Fruit fly (Drosophila melanogaster) whole organism, embryonic: Measurements from ENCODE around the gene Myo95E.

Source experiments
- Adf1 ChIP-seq: fragments of 200-800 bp; sonication (Bioruptor generic); IDR thresholded peaks from 2 replicates; pipeline ENCODE4 v1.3.6; 2022; ENCODE audit warnings: missing biosample characterization, missing genetic modification characterization
- Atf6 ChIP-seq: fragments of 200-800 bp; sonication (Bioruptor generic); IDR thresholded peaks from 2 replicates; pipeline ENCODE4 v1.3.6; 2022; ENCODE audit warnings: missing biosample characterization, missing genetic modification characterization
- Awh ChIP-seq: fragments of 200-800 bp; sonication (Bioruptor generic); IDR thresholded peaks from 2 replicates; pipeline ENCODE4, ENCODE4 v1.3.6; 2022; ENCODE audit warnings: missing biosample characterization, missing genetic modification characterization
- BEAF-32 ChIP-seq: fragments of 200-800 bp; sonication (Bioruptor generic); optimal IDR thresholded peaks from 3 replicates; lab custom pipeline; 2017; ENCODE audit warnings: missing biosample characterization, missing genetic modification characterization, mild to moderate bottlenecking, moderate library complexity, missing genetic modification reagents
- Bgb ChIP-seq: fragments of 200-800 bp; sonication (Bioruptor generic); IDR thresholded peaks from 2 replicates; pipeline ENCODE4 v1.3.6; 2022; ENCODE audit warnings: missing biosample characterization, missing genetic modification characterization; ENCODE audit not compliant: partially characterized antibody
- CG11093 ChIP-seq: fragments of 200-800 bp; sonication (Bioruptor generic); IDR thresholded peaks from 3 replicates; pipeline ENCODE4 v1.3.6; 2022; ENCODE audit warnings: missing biosample characterization, missing genetic modification characterization
- CG12659 ChIP-seq: fragments of 200-800 bp; sonication (Bioruptor generic); optimal IDR thresholded peaks from 3 replicates; lab custom pipeline; 2017; ENCODE audit warnings: mild to moderate bottlenecking, missing biosample characterization, missing genetic modification reagents, missing genetic modification characterization
- CG1647 ChIP-seq: fragments of 200-800 bp; sonication (Bioruptor generic); optimal IDR thresholded peaks from 3 replicates; lab custom pipeline; 2016; ENCODE audit warnings: missing biosample characterization, missing genetic modification characterization
- CG31441 ChIP-seq: fragments of 200-800 bp; sonication (Bioruptor generic); IDR thresholded peaks from 2 replicates; pipeline ENCODE4 v1.3.6; 2022; ENCODE audit warnings: missing biosample characterization, missing genetic modification characterization
- CG32772 ChIP-seq: fragments of 200-800 bp; sonication (Bioruptor generic); IDR thresholded peaks from 2 replicates; pipeline ENCODE4 v1.3.6; 2022; ENCODE audit warnings: missing biosample characterization, missing genetic modification characterization
- CG3281 ChIP-seq: fragments of 200-800 bp; sonication (Bioruptor generic); optimal IDR thresholded peaks from 3 replicates; lab custom pipeline; 2017; ENCODE audit warnings: missing biosample characterization, mild to moderate bottlenecking, missing genetic modification characterization
- CG33213 ChIP-seq: fragments of 200-800 bp; sonication (Bioruptor generic); optimal IDR thresholded peaks from 3 replicates; lab custom pipeline; 2016; ENCODE audit warnings: missing biosample characterization, missing genetic modification characterization
- CG43689 ChIP-seq: fragments of 200-800 bp; sonication (Bioruptor generic); IDR thresholded peaks from 2 replicates; pipeline ENCODE4 v1.3.6; 2022; ENCODE audit warnings: missing biosample characterization, missing genetic modification characterization
- CG6272 ChIP-seq: fragments of 200-800 bp; sonication (Bioruptor generic); IDR thresholded peaks from 2 replicates; pipeline ENCODE4 v1.3.6; 2022; ENCODE audit warnings: missing biosample characterization, missing genetic modification characterization
- CG9437 ChIP-seq: fragments of 200-800 bp; sonication (Bioruptor generic); optimal IDR thresholded peaks from 2 replicates; lab custom pipeline; 2018; ENCODE audit warnings: missing biosample characterization, mild to moderate bottlenecking, missing genetic modification characterization
- CG9817 ChIP-seq: fragments of 200-800 bp; sonication (Bioruptor generic); optimal IDR thresholded peaks from 2 replicates; lab custom pipeline; 2018; ENCODE audit warnings: missing biosample characterization, mild to moderate bottlenecking, missing genetic modification characterization, moderate library complexity
- E2f1 ChIP-seq: fragments of 200-800 bp; sonication (Bioruptor generic); IDR thresholded peaks from 2 replicates; pipeline ENCODE4 v1.3.6; 2022; ENCODE audit warnings: missing biosample characterization, missing genetic modification characterization
- HLH54F ChIP-seq: fragments of 200-800 bp; sonication (Bioruptor generic); optimal IDR thresholded peaks from 3 replicates; lab custom pipeline; 2016; ENCODE audit warnings: missing biosample characterization, missing genetic modification characterization
- Hr51 ChIP-seq, 2 experiments: fragments of 200-800 bp; sonication (Bioruptor generic); optimal IDR thresholded peaks; 2 replicates in 1 of 2; 3 replicates in 1 of 2; lab custom pipeline; 2016 to 2018; ENCODE audit warnings: missing biosample characterization in 2 of 2, missing genetic modification characterization in 2 of 2, mild to moderate bottlenecking in 1 of 2, moderate library complexity in 1 of 2
- MTF-1 ChIP-seq: fragments of 200-800 bp; sonication (Bioruptor generic); optimal IDR thresholded peaks from 2 replicates; lab custom pipeline; 2018; ENCODE audit warnings: missing biosample characterization, mild to moderate bottlenecking, missing genetic modification characterization, borderline replicate concordance
- Med ChIP-seq: fragments of 200-800 bp; sonication (Bioruptor generic); peaks from one replicate; lab custom pipeline; 2016; ENCODE audit warnings: missing biosample characterization, missing genetic modification characterization, mild to moderate bottlenecking, inconsistent platforms, moderate library complexity
- Mrtf ChIP-seq: fragments of 200-800 bp; sonication (Bioruptor generic); IDR thresholded peaks from 3 replicates; pipeline ENCODE4 v1.3.6; 2022; ENCODE audit warnings: missing biosample characterization, missing genetic modification characterization
- PHDP ChIP-seq: fragments of 200-800 bp; sonication (Bioruptor generic); optimal IDR thresholded peaks from 3 replicates; lab custom pipeline; 2018; ENCODE audit warnings: missing biosample characterization, mild to moderate bottlenecking, missing genetic modification characterization, moderate library complexity
- Ptx1 ChIP-seq: fragments of 200-800 bp; sonication (Bioruptor generic); IDR thresholded peaks from 2 replicates; pipeline ENCODE4 v1.3.6; 2022; ENCODE audit warnings: missing biosample characterization, missing genetic modification characterization
- Sox102F ChIP-seq: fragments of 200-800 bp; sonication (Bioruptor generic); optimal IDR thresholded peaks from 2 replicates; lab custom pipeline; 2018; ENCODE audit warnings: missing biosample characterization, mild to moderate bottlenecking, missing genetic modification characterization, moderate library complexity
- YL-1 ChIP-seq: fragments of 200-800 bp; sonication (Bioruptor generic); optimal IDR thresholded peaks from 3 replicates; lab custom pipeline; 2017; ENCODE audit warnings: missing biosample characterization, mild to moderate bottlenecking, missing genetic modification characterization
- abd-A ChIP-seq: fragments of 200-800 bp; sonication (Bioruptor generic); optimal IDR thresholded peaks from 3 replicates; lab custom pipeline; 2019; ENCODE audit warnings: missing biosample characterization, mild to moderate bottlenecking, missing genetic modification characterization, moderate library complexity
- amos ChIP-seq: fragments of 200-800 bp; sonication (Bioruptor generic); IDR thresholded peaks from 2 replicates; pipeline ENCODE4 v1.3.6; 2022; ENCODE audit warnings: missing biosample characterization, missing genetic modification characterization; ENCODE audit not compliant: partially characterized antibody
- ems ChIP-seq: fragments of 200-800 bp; sonication (Bioruptor generic); optimal IDR thresholded peaks from 3 replicates; lab custom pipeline; 2016; ENCODE audit warnings: missing biosample characterization, missing genetic modification characterization
- esg ChIP-seq: fragments of 200-800 bp; sonication (Bioruptor generic); conservative IDR thresholded peaks from 2 replicates; pipeline ENCODE4 v1.3.6; 2022; ENCODE audit warnings: missing biosample characterization, missing genetic modification characterization
- fd96Cb ChIP-seq: fragments of 200-800 bp; sonication (Bioruptor generic); optimal IDR thresholded peaks from 2 replicates; lab custom pipeline; 2018; ENCODE audit warnings: missing biosample characterization, mild to moderate bottlenecking, missing genetic modification characterization, moderate library complexity
- gcm ChIP-seq: fragments of 200-800 bp; sonication (Bioruptor generic); optimal IDR thresholded peaks from 2 replicates; lab custom pipeline; 2019; ENCODE audit warnings: missing biosample characterization, mild to moderate bottlenecking, missing genetic modification characterization, moderate library complexity
- gt ChIP-seq: fragments of 200-800 bp; sonication (Bioruptor generic); IDR thresholded peaks from 2 replicates; pipeline ENCODE4 v1.3.6; 2022; ENCODE audit warnings: missing biosample characterization, missing genetic modification characterization
- ham ChIP-seq: fragments of 200-800 bp; sonication (Bioruptor generic); IDR thresholded peaks from 2 replicates; pipeline ENCODE4 v1.3.6; 2022; ENCODE audit warnings: missing biosample characterization, missing genetic modification characterization
- hbn ChIP-seq: fragments of 200-800 bp; sonication (Bioruptor generic); IDR thresholded peaks from 2 replicates; pipeline ENCODE4 v1.3.6; 2022; ENCODE audit warnings: missing biosample characterization, missing genetic modification characterization; ENCODE audit not compliant: partially characterized antibody
- lmd ChIP-seq: fragments of 200-800 bp; sonication (Bioruptor generic); IDR thresholded peaks from 2 replicates; pipeline ENCODE4 v1.3.6; 2022; ENCODE audit warnings: missing biosample characterization, missing genetic modification characterization
- mirr ChIP-seq: fragments of 200-800 bp; sonication (Bioruptor generic); optimal IDR thresholded peaks from 3 replicates; lab custom pipeline; 2018; ENCODE audit warnings: missing biosample characterization, mild to moderate bottlenecking, missing genetic modification characterization
- nau ChIP-seq: fragments of 200-800 bp; sonication (Bioruptor generic); optimal IDR thresholded peaks from 3 replicates; lab custom pipeline; 2017; ENCODE audit warnings: missing biosample characterization, mild to moderate bottlenecking, missing genetic modification characterization, missing genetic modification reagents
- pan ChIP-seq, 4 experiments: fragments of >200 bp in 3 of 4; fragments of 200-800 bp in 1 of 4; sonication (Bioruptor generic) in 1 of 4; optimal IDR thresholded peaks in 3 of 4; IDR thresholded peaks in 1 of 4; 2 replicates each; pipeline versions ENCODE4 v1.3.6 to Lab custom; 2017 to 2022; ENCODE audit warnings: missing biosample characterization in 2 of 4, missing genetic modification characterization in 2 of 4, mixed read lengths in 1 of 4
- ranshi ChIP-seq: fragments of 200-800 bp; sonication (Bioruptor generic); IDR thresholded peaks from 2 replicates; pipeline ENCODE4 v1.3.6; 2022; ENCODE audit warnings: missing biosample characterization, missing genetic modification characterization
- repo ChIP-seq: fragments of 200-800 bp; sonication (Bioruptor generic); optimal IDR thresholded peaks from 2 replicates; lab custom pipeline; 2016; ENCODE audit warnings: missing biosample characterization, missing genetic modification characterization
- ro ChIP-seq: fragments of 200-800 bp; sonication (Bioruptor generic); IDR thresholded peaks from 2 replicates; pipeline ENCODE4 v1.3.6; 2022; ENCODE audit warnings: missing biosample characterization, missing genetic modification characterization
- shn ChIP-seq: fragments of 200-800 bp; sonication (Bioruptor generic); optimal IDR thresholded peaks from 3 replicates; lab custom pipeline; 2016; ENCODE audit warnings: missing biosample characterization, missing genetic modification characterization
- sima ChIP-seq: fragments of 200-800 bp; sonication (Bioruptor generic); optimal IDR thresholded peaks from 2 replicates; lab custom pipeline; 2016; ENCODE audit warnings: missing biosample characterization, missing genetic modification characterization
- ssp ChIP-seq: fragments of 200-800 bp; sonication (Bioruptor generic); IDR thresholded peaks from 2 replicates; pipeline ENCODE4 v1.3.6; 2022; ENCODE audit warnings: missing biosample characterization, missing genetic modification characterization
- unpg ChIP-seq: fragments of 200-800 bp; sonication (Bioruptor generic); optimal IDR thresholded peaks from 3 replicates; lab custom pipeline; 2018; ENCODE audit warnings: missing biosample characterization, mild to moderate bottlenecking, missing genetic modification characterization, moderate library complexity
- z ChIP-seq: fragments of 200-800 bp; sonication (Bioruptor generic); IDR thresholded peaks from 3 replicates; pipeline ENCODE4 v1.3.6; 2022; ENCODE audit warnings: missing biosample characterization, missing genetic modification characterization
- zf30C ChIP-seq: fragments of 200-800 bp; sonication (Bioruptor generic); optimal IDR thresholded peaks from 3 replicates; lab custom pipeline; 2018; ENCODE audit warnings: missing biosample characterization, mild to moderate bottlenecking, missing genetic modification characterization

Gene Myo95E

DNA sequence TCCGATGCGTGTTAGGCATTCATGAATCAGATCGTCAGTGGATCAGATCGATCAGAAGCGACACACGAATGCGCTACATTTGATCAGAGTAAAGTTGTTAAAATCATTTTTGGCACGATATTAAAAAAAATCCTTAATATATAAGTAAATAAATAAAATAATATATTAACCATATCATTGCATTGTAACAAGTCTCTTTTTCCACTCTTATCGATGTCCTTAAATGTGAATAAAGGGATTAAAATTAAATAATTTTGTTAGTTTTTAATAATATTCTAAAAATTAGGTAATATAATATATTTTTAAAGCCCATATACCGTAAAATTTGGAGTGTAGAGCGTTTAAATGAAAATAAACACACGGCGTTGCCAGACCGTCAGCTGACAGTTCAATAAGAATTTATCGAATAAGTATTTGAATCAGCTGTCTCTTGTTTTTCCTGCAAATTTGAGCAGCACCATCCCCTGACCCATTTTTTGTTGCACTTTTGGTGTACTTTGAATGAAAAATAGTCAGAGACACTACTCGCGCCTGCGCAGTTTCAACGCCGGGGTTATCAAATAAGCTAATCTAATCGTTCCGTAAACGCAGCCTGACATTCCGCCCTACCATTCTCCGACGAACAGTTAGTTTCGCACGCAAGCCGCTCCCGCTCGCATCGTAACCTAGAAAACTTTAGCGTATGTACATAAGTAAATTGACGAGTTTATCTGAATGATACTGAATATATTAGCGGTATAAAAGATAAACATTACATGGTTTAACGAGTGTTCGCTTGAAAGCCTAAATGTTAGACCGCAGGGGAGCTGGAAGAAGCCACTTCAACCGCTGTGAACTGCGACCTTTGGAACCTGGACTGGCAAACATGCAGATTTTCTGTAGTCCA lies 9.1 kb downstream of the Myo95E start, which contains the start of the genes p38a and CG6178 (continued):
- TF ChIP-seq Adf1 (GFP tag; lab: Robert Waterston, UW) (peak; percentile 81), PHDP (tag; lab: Kevin White, UChicago) (peak; percentile 98), ham (GFP tag; lab: Robert Waterston, UW) (peak; percentile 90), CG43689 (peak; percentile 92), nau (GFP tag; lab: Kevin White, UChicago) (no peak), CG11093 (peak; percentile 94), Hr51 (GFP tag; optimal IDR thresholded peaks at IDR 0.05; lab: Kevin White, UChicago) (peak; percentile 52 to 99), zf30C (no peak), Sox102F (peak; percentile 99), lmd (peak; percentile 98), CG6272 (GFP tag; lab: Robert Waterston, UW) (peak; percentile 94), pan (optimal IDR thresholded peaks at IDR 0.05; lab: Kevin White, UChicago) (no peak), pan (GFP tag; optimal IDR thresholded peaks at IDR 0.05 in 1 of 2, IDR thresholded peaks at IDR 0.05 in 1 of 2) (peak in 1 of 2 experiments; percentile 97), ssp (GFP tag; lab: Robert Waterston, UW) (peak; percentile 91), CG3281 (GFP tag; lab: Kevin White, UChicago) (peak; percentile 99), Med (GFP tag; lab: Kevin White, UChicago) (peak; percentile 84), mirr (GFP tag; lab: Kevin White, UChicago) (peak; percentile 84), BEAF-32 (GFP tag; lab: Kevin White, UChicago) (peak; percentile 15), z (peak; percentile 43; the same call in 1 of the 3 replicates), abd-A (tag; lab: Kevin White, UChicago) (no peak), ems (GFP tag; lab: Kevin White, UChicago) (peak; percentile 36), gt (peak; percentile 86), Awh (GFP tag; lab: Robert Waterston, UW) (peak; percentile 96), Mrtf (GFP tag; lab: Robert Waterston, UW) (peak; percentile 95), CG31441 (GFP tag; lab: Robert Waterston, UW) (peak; percentile 99), CG1647 (GFP tag; lab: Kevin White, UChicago) (peak; percentile 24), Bgb (GFP tag; lab: Robert Waterston, UW) (peak; percentile 8; the same call in 1 of the 2 replicates), unpg (GFP tag; lab: Kevin White, UChicago) (peak; percentile 96), CG32772 (peak; percentile 97), CG9817 (tag; lab: Kevin White, UChicago) (peak; percentile 98), CG9437 (GFP tag; lab: Kevin White, UChicago) (peak; percentile 96), Atf6 (peak; percentile 92), ranshi (GFP tag; lab: Robert Waterston, UW) (peak; percentile 97), gcm (peak; percentile 98), CG12659 (GFP tag; lab: Kevin White, UChicago) (peak; percentile 99), YL-1 (GFP tag; lab: Kevin White, UChicago) (peak; percentile 78), MTF-1 (GFP tag; lab: Kevin White, UChicago) (peak; percentile 74), ro (GFP tag; lab: Robert Waterston, UW) (peak; percentile 92), sima (GFP tag; lab: Kevin White, UChicago) (no peak), amos (no peak), CG33213 (peak; percentile 14), hbn (no peak), HLH54F (peak; percentile 68), E2f1 (peak; percentile 97), shn (GFP tag; lab: Kevin White, UChicago) (peak; percentile 68), esg (GFP tag; lab: Robert Waterston, UW) (peak; percentile 97), Ptx1 (GFP tag; lab: Robert Waterston, UW) (peak; percentile 99), fd96Cb (tag; lab: Kevin White, UChicago) (peak; percentile 98), repo (GFP tag; lab: Kevin White, UChicago) (no peak)
